Fruit fly (Drosophila melanogaster): Measurements from ENCODE around the gene CG7326.
A peak's percentile ranks its signal among the peaks of the same experiment; 100 is the strongest.

CG7326 gene

dm6 chrX:18857916-18858315, 5.7 kb downstream of the CG7326 start, which contains the start of gene Usp39 (continued):
- TF ChIP-seq Chrac-16 (GFP tag; optimal IDR thresholded peaks at IDR 0.05) (peak; percentile 20), CG3407 (GFP tag; optimal IDR thresholded peaks at IDR 0.05) (no peak), Tbp (GFP tag; optimal IDR thresholded peaks at IDR 0.05) (no peak), CG34376 (GFP tag; optimal IDR thresholded peaks at IDR 0.05) (no peak), hkb (optimal IDR thresholded peaks at IDR 0.05) (no peak), hkb (GFP tag; IDR thresholded peaks at IDR 0.05) (no peak), Hsf (GFP tag; optimal IDR thresholded peaks at IDR 0.05) (no peak), Dref (GFP tag; IDR thresholded peaks at IDR 0.05) (peak; percentile 80), Dll (GFP tag; IDR thresholded peaks at IDR 0.05; ENCODE audit: partially characterized antibody) (peak; percentile 54), gfzf (GFP tag; optimal IDR thresholded peaks at IDR 0.05) (peak; percentile 15), CG7357 (GFP tag; IDR thresholded peaks at IDR 0.05) (peak; percentile 99), sob (GFP tag; IDR thresholded peaks at IDR 0.05) (peak; percentile 28; the same call in 1 of the 2 replicates), CG15696 (tag; optimal IDR thresholded peaks at IDR 0.05) (no peak), MBD-R2 (GFP tag; IDR thresholded peaks at IDR 0.05) (peak; percentile 78), Scr (GFP tag; IDR thresholded peaks at IDR 0.05; ENCODE audit: partially characterized antibody) (peak; percentile 56), CG1233 (GFP tag; optimal IDR thresholded peaks at IDR 0.05) (no peak), CoRest (tag; optimal IDR thresholded peaks at IDR 0.05) (peak; percentile 46), grau (tag; optimal IDR thresholded peaks at IDR 0.05) (peak; percentile 33), bsh (GFP tag; optimal IDR thresholded peaks at IDR 0.05) (peak in 1 of 2 experiments; percentile 33), Ptx1 (GFP tag; IDR thresholded peaks at IDR 0.05) (peak; percentile 24; the same call in 1 of the 2 replicates), CG30020 (tag; optimal IDR thresholded peaks at IDR 0.05) (peak; percentile 91), Pdp1 (GFP tag; optimal IDR thresholded peaks at IDR 0.05) (peak in 1 of 2 experiments; percentile 2), CG10366 (GFP tag; IDR thresholded peaks at IDR 0.05) (peak; percentile 18; the same call in 1 of the 2 replicates), mam (GFP tag; optimal IDR thresholded peaks at IDR 0.05) (peak; percentile 22), CG8765 (GFP tag; IDR thresholded peaks at IDR 0.05) (no peak), CG10979 (tag; optimal IDR thresholded peaks at IDR 0.05) (peak; percentile 4), CG16813 (GFP tag; IDR thresholded peaks at IDR 0.05; ENCODE audit: partially characterized antibody) (peak; percentile 59), CG10321 (GFP tag; IDR thresholded peaks at IDR 0.05) (no peak), CG1024 (GFP tag; IDR thresholded peaks at IDR 0.05) (peak; percentile 71; the same call in 1 of the 2 replicates), CG2129 (GFP tag; IDR thresholded peaks at IDR 0.05; ENCODE audit: partially characterized antibody) (peak; percentile 24; the same call in 1 of the 2 replicates)

DNA sequence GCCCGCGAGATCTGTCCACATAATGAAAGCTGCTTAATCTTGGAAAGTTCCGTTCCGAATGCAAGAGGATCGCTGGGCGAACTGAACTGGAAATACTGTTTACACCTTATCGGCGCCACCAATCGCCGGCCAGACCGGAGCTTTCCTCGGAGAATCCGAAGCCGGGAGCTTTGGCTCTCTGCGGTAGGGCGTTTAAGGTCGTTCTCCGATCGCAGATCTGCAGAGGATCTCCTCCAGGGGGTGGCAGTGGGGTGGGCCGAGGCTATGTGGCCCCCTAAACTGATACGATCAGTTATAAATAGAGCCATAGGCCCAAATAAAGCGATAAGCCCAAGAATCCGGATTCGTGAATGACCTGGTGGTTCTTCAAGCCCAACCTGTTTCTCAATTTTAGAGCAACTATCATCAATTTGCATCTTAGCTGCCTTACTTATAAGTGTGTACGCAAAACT, 6.2 kb downstream of the CG7326 start, which contains the start of gene CG7322:
TSS of gene CG7322 (minus strand) at position 402 of the 452 bp plus-strand sequence.
- peak; percentile 89 for TF ChIP-seq grn (GFP tag; optimal IDR thresholded peaks at IDR 0.05)
- no peak for TF ChIP-seq inv (GFP tag; IDR thresholded peaks at IDR 0.05; ENCODE audit: partially characterized antibody)
- peak; percentile 10 for TF ChIP-seq CG15514 (GFP tag; optimal IDR thresholded peaks at IDR 0.05)
- no peak for TF ChIP-seq CG12659 (GFP tag; optimal IDR thresholded peaks at IDR 0.05)
- TF ChIP-seq ERR (GFP tag; optimal IDR thresholded peaks at IDR 0.05) = peak; percentile 90
- 0 out of 2 replicates have a peak, but pooled peaks have one; percentile 17 for TF ChIP-seq bbx (GFP tag; IDR thresholded peaks at IDR 0.05; ENCODE audit: partially characterized antibody)
- TF ChIP-seq CG4424 (GFP tag; optimal IDR thresholded peaks at IDR 0.05) = no peak
- peak; percentile 32 for TF ChIP-seq nom (GFP tag; optimal IDR thresholded peaks at IDR 0.05)
- TF ChIP-seq Hr78 (GFP tag; optimal IDR thresholded peaks at IDR 0.05) = peak in 1 of 2 experiments; percentile 81
- TF ChIP-seq Pdp1 (GFP tag; optimal IDR thresholded peaks at IDR 0.05) = peak in 1 of 2 experiments; percentile 3
- TF ChIP-seq sug (tag; optimal IDR thresholded peaks at IDR 0.05) = peak; percentile 98
- TF ChIP-seq Nf-YB (GFP tag; optimal IDR thresholded peaks at IDR 0.05) = peak; percentile 74
- TF ChIP-seq crol (GFP tag; IDR thresholded peaks at IDR 0.05) = peak; percentile 75
- peak; percentile 53 for TF ChIP-seq Deaf1 (tag; optimal IDR thresholded peaks at IDR 0.05)
- TF ChIP-seq Med (GFP tag) = peak; percentile 69
- peak; percentile 96 for TF ChIP-seq CG34376 (GFP tag; optimal IDR thresholded peaks at IDR 0.05)
- no peak for TF ChIP-seq CG17829 (tag; optimal IDR thresholded peaks at IDR 0.05)
- TF ChIP-seq CrebB (tag; optimal IDR thresholded peaks at IDR 0.05) = no peak
- peak; percentile 12 for TF ChIP-seq Ets65A (GFP tag)
- peak; percentile 15 for TF ChIP-seq CG10543 (GFP tag; optimal IDR thresholded peaks at IDR 0.05)
- TF ChIP-seq ftz-f1 (GFP tag; optimal IDR thresholded peaks at IDR 0.05) = peak; percentile 85
- TF ChIP-seq CG16813 (GFP tag; IDR thresholded peaks at IDR 0.05; ENCODE audit: partially characterized antibody) = 0 out of 3 replicates have a peak, but pooled peaks have one; percentile 21
